Fruit fly (Drosophila melanogaster) Kc167 (cell line): ENCODE measurements around the gene aqz.

Experiments used
- Sin3A ChIP-seq: fragments of >200 bp; optimal IDR thresholded peaks from 2 replicates; lab custom pipeline; 2018; ENCODE audit warnings: missing external identifiers
- h ChIP-seq: fragments of >200 bp; optimal IDR thresholded peaks from 3 replicates; lab custom pipeline; 2018; ENCODE audit warnings: missing external identifiers
- psq ChIP-seq: fragments of >200 bp; optimal IDR thresholded peaks from 2 replicates; lab custom pipeline; 2017; ENCODE audit warnings: missing external identifiers
- ttk ChIP-seq: sonication (Bioruptor generic); optimal IDR thresholded peaks from 2 replicates; lab custom pipeline; 2017; ENCODE audit warnings: missing external identifiers

DNA sequence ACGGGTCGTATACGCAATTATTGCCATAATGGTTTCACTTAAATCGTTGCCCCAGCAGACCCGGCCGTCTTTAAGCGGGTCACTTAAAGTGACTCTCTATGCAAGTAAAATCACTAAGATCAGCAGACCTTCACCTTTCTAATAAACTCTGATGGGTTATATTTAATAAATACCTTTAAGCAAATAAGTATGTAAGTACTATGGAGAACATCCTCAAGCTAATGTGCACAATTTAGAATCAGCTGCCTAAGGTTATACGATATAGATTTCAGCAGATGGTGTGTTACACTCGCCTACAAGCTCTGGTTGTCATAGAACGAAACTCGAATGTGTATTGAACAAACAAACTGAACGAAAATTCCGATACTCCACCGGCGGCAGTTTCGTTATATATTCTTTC is 51.4 kb downstream of the aqz start, which contains the start of gene CG8236:
- TF ChIP-seq Sin3A (lab: Kevin White, UChicago), result no peak
- no peak for TF ChIP-seq psq (lab: Kevin White, UChicago)
- no peak for TF ChIP-seq h (lab: Kevin White, UChicago)
- no peak for TF ChIP-seq ttk (lab: Kevin White, UChicago)
